Worm (Caenorhabditis elegans): ENCODE measurements around the gene VZK822L.2.

VZK822L.2 gene

ce11 chrIV:11952612-11953299, 40.9 kb downstream of the VZK822L.2 start, which contains the start of gene gdh-1:
Gene gdh-1 (plus strand): TSS chrIV:11953249.
- no peak for TF ChIP-seq ceh-9 (tag; optimal IDR thresholded peaks at IDR 0.05)
- peak; percentile 62 for TF ChIP-seq ama-1 (optimal IDR thresholded peaks at IDR 0.05)
- TF ChIP-seq pha-4 (tag; optimal IDR thresholded peaks at IDR 0.05), result peak; percentile 91
- TF ChIP-seq eor-1 (tag; optimal IDR thresholded peaks at IDR 0.05), result no peak
- TF ChIP-seq nhr-11 (tag; optimal IDR thresholded peaks at IDR 0.05), result no peak
- TF ChIP-seq elt-3 (tag; optimal IDR thresholded peaks at IDR 0.05), result no peak
- no peak for TF ChIP-seq zag-1 (tag; optimal IDR thresholded peaks at IDR 0.05)
- TF ChIP-seq nfya-1 (tag; optimal IDR thresholded peaks at IDR 0.05; ENCODE audit: insufficient read depth), result peak; percentile 44
- TF ChIP-seq pqm-1 (tag; optimal IDR thresholded peaks at IDR 0.05), result peak; percentile 49
- no peak for TF ChIP-seq nhr-28 (tag; optimal IDR thresholded peaks at IDR 0.05)
- no peak for TF ChIP-seq unc-62 (GFP tag; optimal IDR thresholded peaks at IDR 0.05)
- TF ChIP-seq daf-12 (tag; optimal IDR thresholded peaks at IDR 0.05), result no peak
- no peak for TF ChIP-seq aly-2 (tag; optimal IDR thresholded peaks at IDR 0.05)
- TF ChIP-seq mdl-1 (tag; optimal IDR thresholded peaks at IDR 0.05), result no peak
- no peak for TF ChIP-seq nhr-12 (tag; optimal IDR thresholded peaks at IDR 0.05)
- no peak for TF ChIP-seq ceh-28 (tag; optimal IDR thresholded peaks at IDR 0.05)
- no peak for TF ChIP-seq egl-27 (tag; optimal IDR thresholded peaks at IDR 0.05)
- peak; percentile 46 for TF ChIP-seq nhr-43 (tag; optimal IDR thresholded peaks at IDR 0.05; ENCODE audit: poor library complexity, severe bottlenecking)
- no peak for TF ChIP-seq lin-15B (tag; optimal IDR thresholded peaks at IDR 0.05)
- peak; percentile 74 for TF ChIP-seq nhr-25 (tag; optimal IDR thresholded peaks at IDR 0.05)
- no peak for TF ChIP-seq sea-2 (GFP tag; optimal IDR thresholded peaks at IDR 0.05)
- TF ChIP-seq lin-39 (tag; optimal IDR thresholded peaks at IDR 0.05), result no peak
- no peak for TF ChIP-seq elt-1 (tag; optimal IDR thresholded peaks at IDR 0.05)
- TF ChIP-seq fkh-2 (tag; optimal IDR thresholded peaks at IDR 0.05), result no peak
- TF ChIP-seq nhr-76 (tag; optimal IDR thresholded peaks at IDR 0.05), result no peak
- no peak for TF ChIP-seq ZK546.5 (tag; optimal IDR thresholded peaks at IDR 0.05)
- peak; percentile 58 for TF ChIP-seq elt-2 (tag; optimal IDR thresholded peaks at IDR 0.05)
- TF ChIP-seq fos-1 (tag; optimal IDR thresholded peaks at IDR 0.05), result no peak
- peak; percentile 2 for TF ChIP-seq egl-5 (tag; optimal IDR thresholded peaks at IDR 0.05)
- TF ChIP-seq unc-39 (tag; optimal IDR thresholded peaks at IDR 0.05), result no peak
- TF ChIP-seq snpc-4 (tag; optimal IDR thresholded peaks at IDR 0.05), result no peak

DNA sequence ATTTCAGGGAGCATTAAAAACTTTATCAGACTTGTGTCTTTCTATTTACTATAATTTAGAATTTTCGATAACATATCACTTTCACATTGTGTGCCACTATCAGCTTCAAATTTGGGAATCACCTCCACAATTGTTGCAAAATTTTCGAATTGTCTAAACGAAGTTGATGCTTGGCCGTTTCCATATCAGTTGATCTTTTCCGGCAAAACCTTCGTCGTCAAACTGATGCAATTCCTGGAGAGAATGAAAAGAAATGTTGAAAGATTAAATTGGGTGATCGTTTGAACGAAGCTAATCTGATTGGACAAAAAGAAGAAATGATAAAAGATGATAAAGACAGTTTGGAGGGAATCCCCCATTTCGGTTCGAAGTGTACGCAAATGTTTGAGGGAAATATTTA, 43.8 kb downstream of the VZK822L.2 start:
- TF ChIP-seq ceh-16 (tag; optimal IDR thresholded peaks at IDR 0.05) (no peak), R02D3.7 (tag; optimal IDR thresholded peaks at IDR 0.05) (peak; percentile 31), pqm-1 (tag; optimal IDR thresholded peaks at IDR 0.05) (peak; percentile 75), pha-4 (tag; optimal IDR thresholded peaks at IDR 0.05) (peak; percentile 34), ZK546.5 (tag; optimal IDR thresholded peaks at IDR 0.05) (no peak), nhr-11 (tag; optimal IDR thresholded peaks at IDR 0.05) (no peak), nhr-12 (tag; optimal IDR thresholded peaks at IDR 0.05) (no peak), nhr-23 (tag; optimal IDR thresholded peaks at IDR 0.05) (peak; percentile 47), ceh-28 (tag; optimal IDR thresholded peaks at IDR 0.05) (no peak), aly-2 (tag; optimal IDR thresholded peaks at IDR 0.05) (no peak), jun-1 (tag; optimal IDR thresholded peaks at IDR 0.05) (peak; percentile 76), tbx-2 (tag; optimal IDR thresholded peaks at IDR 0.05) (no peak), ztf-4 (tag; optimal IDR thresholded peaks at IDR 0.05) (peak; percentile 34), ama-1 (optimal IDR thresholded peaks at IDR 0.05) (peak; percentile 94), nhr-43 (tag; optimal IDR thresholded peaks at IDR 0.05; ENCODE audit: poor library complexity, severe bottlenecking) (peak; percentile 67), unc-62 (GFP tag; optimal IDR thresholded peaks at IDR 0.05) (no peak), nhr-77 (tag; optimal IDR thresholded peaks at IDR 0.05) (no peak), nfya-1 (tag; optimal IDR thresholded peaks at IDR 0.05; ENCODE audit: insufficient read depth) (peak; percentile 43), lsy-12 (tag; optimal IDR thresholded peaks at IDR 0.05) (peak; percentile 38), fos-1 (tag; optimal IDR thresholded peaks at IDR 0.05) (peak; percentile 67), mdl-1 (tag; optimal IDR thresholded peaks at IDR 0.05) (peak; percentile 24), nhr-25 (tag; optimal IDR thresholded peaks at IDR 0.05) (peak; percentile 81), egl-27 (tag; optimal IDR thresholded peaks at IDR 0.05) (peak; percentile 3), elt-2 (tag; optimal IDR thresholded peaks at IDR 0.05) (peak; percentile 98), skn-1 (tag; optimal IDR thresholded peaks at IDR 0.05) (no peak), lin-15B (tag; optimal IDR thresholded peaks at IDR 0.05) (no peak)
